Worm (Caenorhabditis elegans): Measurements from ENCODE around the gene fbxc-48.

fbxc-48 gene

DNA sequence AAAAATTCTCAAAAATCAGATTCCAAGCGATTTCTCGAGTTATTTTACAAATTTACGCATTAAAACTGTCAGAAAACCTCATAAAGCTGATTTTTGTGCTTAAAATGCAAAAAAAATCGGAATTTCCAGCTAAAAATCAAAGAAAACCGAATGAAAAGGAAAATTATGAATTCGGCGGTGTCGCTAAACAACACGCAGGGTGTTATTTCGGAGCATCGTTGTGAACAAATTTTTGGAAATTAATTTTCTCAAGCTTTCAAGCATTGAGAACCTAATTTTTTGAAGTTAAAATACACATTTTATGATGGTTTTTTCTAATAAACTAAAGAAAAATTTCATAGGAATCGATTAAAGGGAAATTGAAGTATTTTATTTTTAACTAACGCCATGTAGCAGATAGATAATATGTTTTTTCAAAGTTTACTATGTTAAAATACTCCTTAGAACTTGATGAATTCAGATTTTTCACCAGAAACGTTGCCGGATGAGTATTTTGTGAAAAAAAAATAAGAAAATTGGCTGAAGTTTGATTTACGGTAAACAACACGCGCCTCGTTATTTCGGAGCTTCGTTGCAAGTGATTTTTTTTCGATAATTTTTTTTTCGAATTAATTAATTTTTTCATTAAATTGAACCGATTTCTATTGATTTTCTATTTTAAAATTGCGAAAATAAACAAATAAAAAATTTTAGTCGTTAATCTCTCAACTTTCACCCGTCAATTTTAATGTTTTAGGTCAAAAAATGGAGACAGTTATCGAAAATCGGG lies 39.2 kb downstream of the fbxc-48 start, which contains the start of gene thoc-1:
Gene thoc-1 (plus strand): TSS at position 737 of the 769 bp plus-strand sequence.
- TF ChIP-seq lin-11 (tag; optimal IDR thresholded peaks at IDR 0.05) (no peak), blmp-1 (tag; optimal IDR thresholded peaks at IDR 0.05; ENCODE audit: insufficient read depth) (no peak), lsy-2 (tag; optimal IDR thresholded peaks at IDR 0.05) (peak in 1 of 2 experiments; percentile 16), ZK546.5 (tag; optimal IDR thresholded peaks at IDR 0.05) (no peak), aly-2 (tag; optimal IDR thresholded peaks at IDR 0.05) (no peak), C34F6.9 (tag; optimal IDR thresholded peaks at IDR 0.05) (no peak)

DNA sequence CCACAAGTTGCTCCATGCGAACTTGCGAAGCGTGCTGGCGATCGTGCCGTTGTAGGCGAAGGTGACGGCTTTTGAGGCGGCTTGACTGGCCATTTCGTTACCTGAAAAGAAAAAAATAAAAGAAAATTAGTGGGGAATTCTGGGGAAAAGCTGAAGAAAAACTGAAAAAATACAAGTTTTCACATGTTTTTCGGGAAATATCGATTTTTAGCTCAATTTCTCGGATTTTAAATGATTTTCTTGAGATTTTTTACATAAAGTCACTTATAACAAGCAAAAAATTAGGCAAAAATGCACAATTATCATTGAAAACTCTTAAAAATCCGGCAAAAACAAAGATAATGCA lies 39.7 kb downstream of the fbxc-48 start, which contains the start of gene T02H6.11:
Gene T02H6.11 (minus strand): TSS at position 101 of the 346 bp plus-strand sequence.
- TF ChIP-seq nhr-25 (tag; optimal IDR thresholded peaks at IDR 0.05) (no peak), elt-3 (tag; optimal IDR thresholded peaks at IDR 0.05) (no peak), nhr-77 (tag; optimal IDR thresholded peaks at IDR 0.05) (no peak), nhr-23 (tag; optimal IDR thresholded peaks at IDR 0.05) (no peak), unc-55 (GFP tag; optimal IDR thresholded peaks at IDR 0.05) (no peak), peb-1 (tag; optimal IDR thresholded peaks at IDR 0.05) (no peak), ceh-16 (tag; optimal IDR thresholded peaks at IDR 0.05) (no peak)

DNA sequence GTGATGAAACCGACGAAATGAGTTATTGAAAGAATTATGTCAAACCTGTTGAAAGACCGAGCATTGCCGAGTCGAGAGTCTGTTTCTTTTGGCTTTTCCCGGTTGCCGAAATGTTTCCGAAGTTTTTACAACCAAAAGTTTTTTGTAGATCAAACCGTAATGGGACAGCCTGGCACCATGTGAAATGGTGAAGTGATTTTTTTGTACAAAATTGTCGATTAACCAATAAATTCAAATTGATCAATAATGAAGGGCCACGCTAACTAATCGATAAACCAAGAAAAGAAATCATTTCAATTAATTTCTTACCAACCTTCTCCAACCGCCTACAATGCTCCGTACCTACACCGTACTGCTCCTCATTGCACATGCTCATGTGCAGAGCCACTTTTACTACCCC lies 49.2 kb downstream of the fbxc-48 start, which contains the start of gene T02H6.3:
Gene T02H6.3 (plus strand): TSS at position 301 of the 400 bp plus-strand sequence.
- no peak for TF ChIP-seq sem-4 (tag; optimal IDR thresholded peaks at IDR 0.05)
- no peak for TF ChIP-seq ama-1 (optimal IDR thresholded peaks at IDR 0.05)
- no peak for TF ChIP-seq nhr-77 (tag; optimal IDR thresholded peaks at IDR 0.05)
- TF ChIP-seq nhr-237 (tag; optimal IDR thresholded peaks at IDR 0.05), result no peak
- TF ChIP-seq nhr-25 (tag; optimal IDR thresholded peaks at IDR 0.05), result no peak
- TF ChIP-seq C34F6.9 (tag; optimal IDR thresholded peaks at IDR 0.05), result no peak
- no peak for TF ChIP-seq nhr-10 (tag; optimal IDR thresholded peaks at IDR 0.05)
- no peak for TF ChIP-seq skn-1 (tag; optimal IDR thresholded peaks at IDR 0.05)
- no peak for TF ChIP-seq nhr-11 (tag; optimal IDR thresholded peaks at IDR 0.05)
- TF ChIP-seq gmeb-1 (tag; optimal IDR thresholded peaks at IDR 0.05), result no peak
- TF ChIP-seq Y55F3AM.14 (GFP tag; optimal IDR thresholded peaks at IDR 0.05), result no peak
- TF ChIP-seq crh-2 (tag; optimal IDR thresholded peaks at IDR 0.05), result no peak
- TF ChIP-seq ceh-16 (tag; optimal IDR thresholded peaks at IDR 0.05), result no peak
- TF ChIP-seq unc-55 (GFP tag; optimal IDR thresholded peaks at IDR 0.05), result no peak
- TF ChIP-seq lsy-2 (tag; optimal IDR thresholded peaks at IDR 0.05), result no peak
- no peak for TF ChIP-seq nhr-12 (tag; optimal IDR thresholded peaks at IDR 0.05)
- no peak for TF ChIP-seq zag-1 (tag; optimal IDR thresholded peaks at IDR 0.05)
- no peak for TF ChIP-seq sma-3 (GFP tag; optimal IDR thresholded peaks at IDR 0.05)
- no peak for TF ChIP-seq lin-39 (tag; optimal IDR thresholded peaks at IDR 0.05)
- no peak for TF ChIP-seq aly-2 (tag; optimal IDR thresholded peaks at IDR 0.05)

DNA sequence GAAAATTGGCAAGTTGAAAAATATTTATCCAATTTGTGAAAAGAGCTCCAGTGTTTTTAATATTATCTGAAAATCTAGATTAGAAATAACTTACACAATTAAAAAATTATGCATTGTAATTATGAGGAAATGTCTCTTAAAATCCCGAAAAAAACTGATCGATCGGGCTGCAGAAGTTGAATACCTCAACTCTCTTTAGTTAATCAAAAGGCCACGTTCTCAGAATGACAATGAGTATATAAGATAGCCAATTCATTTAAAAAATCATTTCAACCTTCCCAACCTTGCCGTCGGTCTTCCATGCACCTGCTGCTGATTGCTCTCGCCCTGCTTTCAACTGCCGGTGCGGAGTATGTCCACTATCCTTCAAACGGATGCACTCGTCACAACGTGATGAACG lies 51.0 kb downstream of the fbxc-48 start, which contains the start of gene T02H6.4:
Gene T02H6.4 (plus strand): TSS at position 301 of the 400 bp plus-strand sequence.
- TF ChIP-seq elt-1 (tag; optimal IDR thresholded peaks at IDR 0.05), result no peak
- TF ChIP-seq ztf-4 (tag; optimal IDR thresholded peaks at IDR 0.05), result no peak
- no peak for TF ChIP-seq sma-9 (GFP tag; optimal IDR thresholded peaks at IDR 0.05)
- TF ChIP-seq sma-9 (tag; optimal IDR thresholded peaks at IDR 0.05), result no peak
- TF ChIP-seq lin-11 (tag; optimal IDR thresholded peaks at IDR 0.05), result no peak
- TF ChIP-seq ztf-1 (GFP tag; conservative IDR thresholded peaks at IDR 0.05), result no peak
- TF ChIP-seq ZK546.5 (tag; optimal IDR thresholded peaks at IDR 0.05), result no peak
- no peak for TF ChIP-seq nhr-25 (tag; optimal IDR thresholded peaks at IDR 0.05)
- no peak for TF ChIP-seq mbf-1 (tag; optimal IDR thresholded peaks at IDR 0.05)
- no peak for TF ChIP-seq zag-1 (tag; optimal IDR thresholded peaks at IDR 0.05)
- no peak for TF ChIP-seq nhr-6 (tag; optimal IDR thresholded peaks at IDR 0.05)
- TF ChIP-seq nhr-11 (tag; optimal IDR thresholded peaks at IDR 0.05), result no peak
- TF ChIP-seq egl-27 (tag; optimal IDR thresholded peaks at IDR 0.05), result no peak
- no peak for TF ChIP-seq dmd-4 (tag; optimal IDR thresholded peaks at IDR 0.05)

Measured in whole organism, L2 larva.